Fruit fly (Drosophila melanogaster) whole organism, adult: ENCODE measurements around the gene Sec5.

Source experiments
- CG11617 ChIP-seq: fragments of 200-800 bp; sonication (Bioruptor generic); optimal IDR thresholded peaks from 2 replicates; lab custom pipeline; 2017; ENCODE audit warnings: mild to moderate bottlenecking, missing biosample characterization, missing genetic modification reagents, missing genetic modification characterization
- CG12768 ChIP-seq: fragments of 200-800 bp; sonication (Bioruptor generic); optimal IDR thresholded peaks from 2 replicates; lab custom pipeline; 2017; ENCODE audit warnings: missing biosample characterization, missing genetic modification characterization, mild to moderate bottlenecking, moderate library complexity, missing genetic modification reagents
- CG14711 ChIP-seq: fragments of 200-800 bp; sonication (Bioruptor generic); optimal IDR thresholded peaks from 2 replicates; lab custom pipeline; 2018; ENCODE audit warnings: missing biosample characterization, mild to moderate bottlenecking, missing genetic modification characterization, moderate library complexity
- CG1620 ChIP-seq: fragments of 200-800 bp; sonication (Bioruptor generic); optimal IDR thresholded peaks from 2 replicates; lab custom pipeline; 2016; ENCODE audit warnings: missing biosample characterization, missing genetic modification characterization
- CG33017 ChIP-seq: fragments of 200-800 bp; sonication (Bioruptor generic); optimal IDR thresholded peaks from 2 replicates; lab custom pipeline; 2018; ENCODE audit warnings: missing biosample characterization, mild to moderate bottlenecking, missing genetic modification characterization, moderate library complexity
- CG5204 ChIP-seq: fragments of 200-800 bp; sonication (Bioruptor generic); optimal IDR thresholded peaks from 2 replicates; lab custom pipeline; 2016; ENCODE audit warnings: missing biosample characterization, missing genetic modification characterization
- CG7045 ChIP-seq: fragments of 200-800 bp; sonication (Bioruptor generic); optimal IDR thresholded peaks from 2 replicates; lab custom pipeline; 2017; ENCODE audit warnings: missing biosample characterization, mild to moderate bottlenecking, missing genetic modification characterization
- CG7101 ChIP-seq: fragments of 200-800 bp; sonication (Bioruptor generic); optimal IDR thresholded peaks from 2 replicates; lab custom pipeline; 2018; ENCODE audit warnings: missing biosample characterization, mild to moderate bottlenecking, missing genetic modification characterization, moderate library complexity
- Clk ChIP-seq: fragments of 200-800 bp; sonication (Bioruptor generic); optimal IDR thresholded peaks from 2 replicates; lab custom pipeline; 2017; ENCODE audit warnings: missing biosample characterization, missing genetic modification characterization
- Crg-1 ChIP-seq: fragments of 200-800 bp; sonication (Bioruptor generic); optimal IDR thresholded peaks from 2 replicates; lab custom pipeline; 2016; ENCODE audit warnings: missing biosample characterization, missing genetic modification characterization
- Hr96 ChIP-seq: fragments of 200-800 bp; sonication (Bioruptor generic); optimal IDR thresholded peaks from 2 replicates; lab custom pipeline; 2016; ENCODE audit warnings: missing biosample characterization, missing genetic modification characterization
- Mnt ChIP-seq: fragments of 200-800 bp; sonication (Bioruptor generic); optimal IDR thresholded peaks from 2 replicates; lab custom pipeline; 2016; ENCODE audit warnings: missing biosample characterization, mild to moderate bottlenecking, missing genetic modification characterization
- bab1 ChIP-seq: fragments of 200-800 bp; sonication (Bioruptor generic); optimal IDR thresholded peaks from 3 replicates; lab custom pipeline; 2019; ENCODE audit warnings: missing biosample characterization, mild to moderate bottlenecking, missing genetic modification characterization, moderate library complexity
- cic ChIP-seq: fragments of 200-800 bp; sonication (Bioruptor generic); optimal IDR thresholded peaks from 2 replicates; lab custom pipeline; 2017; ENCODE audit warnings: missing biosample characterization, mild to moderate bottlenecking, missing genetic modification characterization, moderate library complexity
- cnc ChIP-seq, 2 experiments: fragments of >200 bp; optimal IDR thresholded peaks; 2 replicates each; lab custom pipeline; 2017
- kay ChIP-seq: fragments of 200-800 bp; sonication (Bioruptor generic); peaks from one replicate; lab custom pipeline; 2016; ENCODE audit warnings: missing biosample characterization, missing genetic modification characterization, borderline replicate concordance
- ovo ChIP-seq: fragments of 200-800 bp; sonication (Bioruptor generic); optimal IDR thresholded peaks from 2 replicates; lab custom pipeline; 2016; ENCODE audit warnings: missing biosample characterization, missing genetic modification characterization
- pad ChIP-seq: fragments of 200-800 bp; sonication (Bioruptor generic); optimal IDR thresholded peaks from 3 replicates; lab custom pipeline; 2017; ENCODE audit warnings: missing biosample characterization, missing genetic modification characterization, mild to moderate bottlenecking, moderate library complexity, missing genetic modification reagents
- tj ChIP-seq: fragments of 200-800 bp; sonication (Bioruptor generic); optimal IDR thresholded peaks from 3 replicates; lab custom pipeline; 2017; ENCODE audit warnings: missing biosample characterization, mild to moderate bottlenecking, missing genetic modification characterization, moderate library complexity
- toe ChIP-seq: fragments of 200-800 bp; sonication (Bioruptor generic); optimal IDR thresholded peaks from 2 replicates; lab custom pipeline; 2016; ENCODE audit warnings: missing biosample characterization, missing genetic modification characterization

Gene Sec5

DNA sequence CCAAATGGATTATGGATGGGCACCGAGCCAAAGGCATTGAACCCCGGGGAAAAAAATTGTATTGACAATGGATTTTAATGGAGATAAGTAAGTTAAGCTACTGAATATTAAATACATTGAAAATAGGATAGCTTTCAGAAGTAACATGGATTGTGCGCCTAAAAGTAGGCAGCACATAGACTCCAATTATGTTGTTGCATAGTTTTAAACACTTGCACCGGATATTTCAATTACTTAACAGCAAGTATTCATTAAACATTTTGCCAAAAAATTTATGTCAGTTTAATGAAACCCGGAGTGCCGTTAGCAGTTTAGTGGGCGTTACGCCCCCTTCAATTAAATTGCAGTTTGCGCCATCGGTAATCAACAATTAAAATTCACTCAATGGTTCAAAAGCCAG is 19.0 kb upstream of the Sec5 start:
- TF ChIP-seq CG1620 (GFP tag; lab: Kevin White, UChicago) = no peak
- no peak for TF ChIP-seq tj (GFP tag; lab: Kevin White, UChicago)
- no peak for TF ChIP-seq CG12768 (GFP tag; lab: Kevin White, UChicago)
- no peak for TF ChIP-seq cnc (optimal IDR thresholded peaks at IDR 0.05; lab: Kevin White, UChicago)
- no peak for TF ChIP-seq bab1 (GFP tag; lab: Kevin White, UChicago)

DNA sequence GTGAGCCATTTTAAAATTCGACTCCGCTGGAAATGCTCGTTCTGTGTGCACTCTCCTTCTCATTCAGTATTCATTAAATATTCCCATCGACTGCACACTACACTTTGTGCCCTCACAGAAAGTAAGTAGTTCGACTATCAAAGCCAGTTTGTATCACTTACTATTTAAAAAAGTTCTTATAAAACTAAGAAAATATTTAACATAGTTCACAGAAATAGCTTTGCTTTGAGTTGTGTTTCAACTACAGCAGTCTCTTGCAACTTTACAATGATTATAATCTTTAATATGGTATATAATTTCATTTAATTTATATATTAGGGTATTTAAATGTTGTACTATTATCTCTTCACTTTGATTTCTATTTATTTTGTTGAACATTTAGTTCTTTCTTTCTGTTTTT is 17.6 kb upstream of the Sec5 start:
- TF ChIP-seq cic (GFP tag; lab: Kevin White, UChicago) = no peak
- TF ChIP-seq Clk (GFP tag; lab: Kevin White, UChicago) = no peak
- no peak for TF ChIP-seq CG12768 (GFP tag; lab: Kevin White, UChicago)
- TF ChIP-seq CG7045 = no peak
- TF ChIP-seq kay = no peak
- TF ChIP-seq CG11617 (GFP tag; lab: Kevin White, UChicago) = no peak
- no peak for TF ChIP-seq Hr96 (GFP tag; lab: Kevin White, UChicago)
- no peak for TF ChIP-seq CG14711 (tag; lab: Kevin White, UChicago)
- TF ChIP-seq tj (GFP tag; lab: Kevin White, UChicago) = no peak
- no peak for TF ChIP-seq CG1620 (GFP tag; lab: Kevin White, UChicago)
- no peak for TF ChIP-seq Mnt (GFP tag; lab: Kevin White, UChicago)
- TF ChIP-seq bab1 (GFP tag; lab: Kevin White, UChicago) = no peak
- no peak for TF ChIP-seq pad (GFP tag; lab: Kevin White, UChicago)
- no peak for TF ChIP-seq CG5204
- TF ChIP-seq ovo (GFP tag; lab: Kevin White, UChicago) = no peak
- TF ChIP-seq Crg-1 = no peak
- no peak for TF ChIP-seq cnc (optimal IDR thresholded peaks at IDR 0.05; lab: Kevin White, UChicago)
- TF ChIP-seq CG7101 (tag; lab: Kevin White, UChicago) = no peak

DNA sequence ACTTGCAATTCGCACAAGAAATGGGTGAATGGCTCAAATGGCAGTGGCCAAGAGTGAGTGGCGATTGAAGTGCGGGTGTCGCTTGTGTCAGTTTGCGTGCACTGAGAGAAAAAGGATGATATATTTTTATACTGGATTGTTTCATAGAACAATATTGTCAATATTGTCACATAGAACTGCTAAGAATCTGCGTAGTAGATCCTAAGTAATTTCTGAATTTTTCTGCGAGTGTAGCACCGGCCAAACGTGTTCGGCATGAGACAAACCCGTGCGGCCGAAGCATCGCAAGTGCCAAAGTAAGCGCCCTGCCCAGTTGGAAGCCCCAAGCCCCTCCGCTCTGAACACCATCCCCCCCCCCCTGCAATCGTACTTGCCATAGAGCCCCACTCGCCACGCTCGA is 16.8 kb upstream of the Sec5 start:
- TF ChIP-seq toe (GFP tag; lab: Kevin White, UChicago) (no peak), Crg-1 (no peak), CG33017 (no peak), CG11617 (GFP tag; lab: Kevin White, UChicago) (no peak), cnc (optimal IDR thresholded peaks at IDR 0.05; lab: Kevin White, UChicago) (no peak), tj (GFP tag; lab: Kevin White, UChicago) (no peak), CG1620 (GFP tag; lab: Kevin White, UChicago) (no peak), pad (GFP tag; lab: Kevin White, UChicago) (no peak), CG14711 (tag; lab: Kevin White, UChicago) (no peak), bab1 (GFP tag; lab: Kevin White, UChicago) (no peak), CG12768 (GFP tag; lab: Kevin White, UChicago) (no peak), CG7101 (tag; lab: Kevin White, UChicago) (no peak), cic (GFP tag; lab: Kevin White, UChicago) (no peak), Mnt (GFP tag; lab: Kevin White, UChicago) (no peak), CG5204 (no peak), Hr96 (GFP tag; lab: Kevin White, UChicago) (no peak), kay (no peak), Clk (GFP tag; lab: Kevin White, UChicago) (no peak), ovo (GFP tag; lab: Kevin White, UChicago) (no peak), CG7045 (no peak)

DNA sequence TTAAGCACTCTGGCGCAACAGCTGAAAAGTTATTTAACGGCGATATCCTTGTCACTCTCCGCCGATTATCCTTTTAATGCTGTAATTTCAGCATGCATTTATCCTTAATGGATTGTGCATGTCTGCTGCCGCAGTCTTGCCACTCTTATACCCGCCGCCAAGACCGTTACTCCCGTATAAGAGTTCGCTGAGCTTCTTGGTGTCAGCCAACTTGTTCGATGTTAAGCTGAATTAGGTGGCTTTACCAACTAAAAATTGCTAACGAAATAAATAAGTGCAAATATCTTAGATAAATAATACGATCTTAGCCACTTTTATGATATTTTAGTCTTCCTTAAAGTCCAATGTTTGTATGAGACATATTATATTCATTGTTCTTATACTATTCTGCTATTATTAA is 15.9 kb upstream of the Sec5 start:
- no peak for TF ChIP-seq CG11617 (GFP tag; lab: Kevin White, UChicago)
- TF ChIP-seq CG33017 = no peak
- TF ChIP-seq CG12768 (GFP tag; lab: Kevin White, UChicago) = no peak
- no peak for TF ChIP-seq bab1 (GFP tag; lab: Kevin White, UChicago)
- TF ChIP-seq CG14711 (tag; lab: Kevin White, UChicago) = no peak
- TF ChIP-seq CG7045 = no peak
- TF ChIP-seq CG5204 = no peak
- no peak for TF ChIP-seq Crg-1
- TF ChIP-seq pad (GFP tag; lab: Kevin White, UChicago) = no peak

DNA sequence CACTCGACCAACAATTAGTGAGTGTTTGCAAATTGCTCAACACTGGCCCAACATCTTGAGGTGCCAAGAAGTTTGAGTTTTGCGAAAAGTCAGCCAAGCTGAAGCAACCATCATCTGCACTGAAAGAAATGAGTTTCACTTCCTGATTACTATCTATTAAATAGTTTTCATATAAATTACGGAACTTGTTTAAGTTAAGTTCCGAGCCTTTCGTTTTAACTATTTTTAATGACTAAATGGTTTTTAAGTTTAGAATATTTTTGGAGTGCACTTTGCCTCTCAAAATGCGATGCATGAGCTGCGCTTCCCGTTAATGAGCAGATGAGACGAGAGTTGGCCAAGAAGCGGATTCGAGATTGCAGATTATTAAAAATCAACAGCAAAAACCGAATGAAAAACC is 15.4 kb upstream of the Sec5 start:
- TF ChIP-seq cic (GFP tag; lab: Kevin White, UChicago) = no peak
- no peak for TF ChIP-seq pad (GFP tag; lab: Kevin White, UChicago)
- no peak for TF ChIP-seq CG12768 (GFP tag; lab: Kevin White, UChicago)
- TF ChIP-seq ovo (GFP tag; lab: Kevin White, UChicago) = no peak
- no peak for TF ChIP-seq toe (GFP tag; lab: Kevin White, UChicago)
- no peak for TF ChIP-seq CG33017
- TF ChIP-seq Mnt (GFP tag; lab: Kevin White, UChicago) = no peak
- no peak for TF ChIP-seq CG5204
- no peak for TF ChIP-seq CG7045
- TF ChIP-seq CG11617 (GFP tag; lab: Kevin White, UChicago) = no peak
- TF ChIP-seq CG7101 (tag; lab: Kevin White, UChicago) = no peak
- no peak for TF ChIP-seq Crg-1
- no peak for TF ChIP-seq Hr96 (GFP tag; lab: Kevin White, UChicago)

DNA sequence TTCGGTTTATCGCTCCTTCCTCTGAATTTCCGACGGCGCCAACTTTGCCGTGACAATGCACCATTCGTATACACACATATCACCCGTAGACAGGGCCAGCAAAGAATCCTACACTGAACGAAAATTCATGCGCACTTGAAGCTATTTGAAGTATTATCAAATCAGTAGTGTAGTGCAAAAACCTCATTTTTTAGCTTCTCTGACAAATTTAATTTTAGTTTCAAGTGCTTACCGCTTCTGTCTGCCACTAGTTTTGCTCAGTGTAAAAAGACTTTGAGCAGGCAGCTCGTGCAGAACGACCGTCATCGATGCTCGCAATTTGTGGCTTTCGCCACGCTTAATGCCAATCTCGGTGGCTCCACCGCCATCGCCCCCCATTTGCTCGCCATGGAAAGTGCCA is 12.3 kb upstream of the Sec5 start:
- TF ChIP-seq Crg-1 (no peak), Clk (GFP tag; lab: Kevin White, UChicago) (no peak), CG12768 (GFP tag; lab: Kevin White, UChicago) (no peak), cnc (optimal IDR thresholded peaks at IDR 0.05; lab: Kevin White, UChicago) (no peak), CG33017 (no peak), CG11617 (GFP tag; lab: Kevin White, UChicago) (no peak), kay (no peak), CG7101 (tag; lab: Kevin White, UChicago) (no peak), CG1620 (GFP tag; lab: Kevin White, UChicago) (no peak), Hr96 (GFP tag; lab: Kevin White, UChicago) (no peak), CG7045 (no peak), ovo (GFP tag; lab: Kevin White, UChicago) (no peak), toe (GFP tag; lab: Kevin White, UChicago) (no peak), pad (GFP tag; lab: Kevin White, UChicago) (no peak), bab1 (GFP tag; lab: Kevin White, UChicago) (no peak), tj (GFP tag; lab: Kevin White, UChicago) (no peak), CG14711 (tag; lab: Kevin White, UChicago) (no peak), cic (GFP tag; lab: Kevin White, UChicago) (no peak)
